Worm (Caenorhabditis elegans): ENCODE results near the gene F46B3.7.

F46B3.7 gene

ce11 chrV:20618632-20619031, at the start of gene F46B3.7:
Gene F46B3.7 (minus strand): TSS chrV:20618732.
- no peak for TF ChIP-seq php-3 (GFP tag; IDR thresholded peaks at IDR 0.05)

ce11 chrV:20666905-20667304, 48.4 kb upstream of the F46B3.7 start, which contains the start of gene mlt-11:
Gene mlt-11 (plus strand): TSS chrV:20667205.
- TF ChIP-seq nhr-6 (tag; optimal IDR thresholded peaks at IDR 0.05) (no peak), nhr-237 (tag; optimal IDR thresholded peaks at IDR 0.05) (no peak), aha-1 (tag) (peak; percentile 33)

- TF ChIP-seq F37D6.2 (tag; optimal IDR thresholded peaks at IDR 0.05) (no peak), nhr-48 (tag; optimal IDR thresholded peaks at IDR 0.05) (no peak), nhr-102 (tag; optimal IDR thresholded peaks at IDR 0.05) (no peak), daf-12 (tag; optimal IDR thresholded peaks at IDR 0.05) (no peak), snpc-1.2 (GFP tag; IDR thresholded peaks at IDR 0.05) (no peak), egl-43 (GFP tag; IDR thresholded peaks at IDR 0.05) (no peak), unc-62 (GFP tag; optimal IDR thresholded peaks at IDR 0.05 in 1 of 2) (no peak), unc-62 (tag; optimal IDR thresholded peaks at IDR 0.05) (no peak), aha-1 (tag) (peak; percentile 40), hlh-11 (tag; optimal IDR thresholded peaks at IDR 0.05) (peak; percentile 5), R02D3.7 (tag; optimal IDR thresholded peaks at IDR 0.05) (no peak), lin-1 (GFP tag; IDR thresholded peaks at IDR 0.05) (no peak), nhr-28 (tag; optimal IDR thresholded peaks at IDR 0.05) (no peak), F44E2.7 (GFP tag; IDR thresholded peaks at IDR 0.05) (no peak), daf-16 (GFP tag; optimal IDR thresholded peaks at IDR 0.05) (no peak), daf-16 (tag; optimal IDR thresholded peaks at IDR 0.05) (no peak)
These were observed 46.4 kb upstream of the F46B3.7 start for ce11 chrV:20664930-20665329.

ce11 chrV:20663736-20664135, 45.2 kb upstream of the F46B3.7 start:
- TF ChIP-seq aha-1 (tag), result peak; percentile 55
- TF ChIP-seq snpc-1.2 (GFP tag; IDR thresholded peaks at IDR 0.05), result no peak
- no peak for TF ChIP-seq nhr-41 (GFP tag; IDR thresholded peaks at IDR 0.05)

- no peak for TF ChIP-seq madf-5 (GFP tag; IDR thresholded peaks at IDR 0.05)
- TF ChIP-seq mdl-1 (tag; optimal IDR thresholded peaks at IDR 0.05), result no peak
- no peak for TF ChIP-seq attf-4 (tag; optimal IDR thresholded peaks at IDR 0.05)
- TF ChIP-seq cey-2 (tag; optimal IDR thresholded peaks at IDR 0.05; ENCODE audit: borderline replicate concordance, insufficient read depth), result no peak
- TF ChIP-seq ctbp-1 (GFP tag; IDR thresholded peaks at IDR 0.05), result no peak
- no peak for TF ChIP-seq lin-38 (GFP tag; IDR thresholded peaks at IDR 0.05)
- peak in 1 of 2 experiments; percentile 15 for TF ChIP-seq unc-62 (GFP tag; optimal IDR thresholded peaks at IDR 0.05 in 1 of 2)
- no peak for TF ChIP-seq unc-62 (tag; optimal IDR thresholded peaks at IDR 0.05)
These were observed 43.9 kb upstream of the F46B3.7 start for ce11 chrV:20662474-20662873.

ce11 chrV:20660025-20660424, 41.5 kb upstream of the F46B3.7 start, which contains the start of gene W01F3.2:
Gene W01F3.2 (plus strand): TSS chrV:20660325.
- no peak for TF ChIP-seq arid-1 (GFP tag; conservative IDR thresholded peaks at IDR 0.05)
- TF ChIP-seq daf-19 (GFP tag; conservative IDR thresholded peaks at IDR 0.05), result no peak
- peak; percentile 29 for TF ChIP-seq hlh-30 (tag; optimal IDR thresholded peaks at IDR 0.05; ENCODE audit: insufficient read depth)
- TF ChIP-seq dmd-6 (GFP tag; IDR thresholded peaks at IDR 0.05), result peak; percentile 14; the same call in 1 of the 2 replicates
- TF ChIP-seq hlh-11 (tag; optimal IDR thresholded peaks at IDR 0.05), result peak; percentile 21
- TF ChIP-seq nhr-28 (tag; optimal IDR thresholded peaks at IDR 0.05), result peak; percentile 36
- TF ChIP-seq unc-130 (GFP tag; optimal IDR thresholded peaks at IDR 0.05), result no peak
- no peak for TF ChIP-seq tra-1 (GFP tag; IDR thresholded peaks at IDR 0.05)
- no peak for TF ChIP-seq nhr-10 (tag; optimal IDR thresholded peaks at IDR 0.05)

Measured in whole organism, L4 larva.